Fruit fly (Drosophila melanogaster): ENCODE results near the gene CG9948.

CG9948 gene

dm6 chr3L:6980553-6980952 is 24.8 kb downstream of the CG9948 start:
- TF ChIP-seq CG6808 (GFP tag; optimal IDR thresholded peaks at IDR 0.05) (no peak), CG16779 (tag; optimal IDR thresholded peaks at IDR 0.05) (no peak), Ets21C (GFP tag; optimal IDR thresholded peaks at IDR 0.05) (no peak), dsx (GFP tag; optimal IDR thresholded peaks at IDR 0.05; ENCODE audit: poor library complexity, severe bottlenecking) (no peak), Lpt (GFP tag; optimal IDR thresholded peaks at IDR 0.05) (no peak), CG32006 (GFP tag; optimal IDR thresholded peaks at IDR 0.05) (no peak), CG11762 (GFP tag; optimal IDR thresholded peaks at IDR 0.05; ENCODE audit: insufficient read depth) (no peak)

dm6 chr3L:6981109-6981741 is 25.4 kb downstream of the CG9948 start:
- TF ChIP-seq CG34406 (GFP tag; optimal IDR thresholded peaks at IDR 0.05) (no peak), CG1621 (tag; optimal IDR thresholded peaks at IDR 0.05) (no peak), lz (GFP tag; optimal IDR thresholded peaks at IDR 0.05) (no peak), fd85E (GFP tag; optimal IDR thresholded peaks at IDR 0.05) (no peak), esn (GFP tag; optimal IDR thresholded peaks at IDR 0.05) (no peak), dsx (GFP tag; optimal IDR thresholded peaks at IDR 0.05; ENCODE audit: poor library complexity, severe bottlenecking) (no peak), Hr4 (GFP tag; optimal IDR thresholded peaks at IDR 0.05) (no peak), CG10631 (GFP tag; optimal IDR thresholded peaks at IDR 0.05) (no peak), eg (GFP tag; IDR thresholded peaks at IDR 0.05) (no peak), pdm3 (GFP tag; optimal IDR thresholded peaks at IDR 0.05) (no peak), CG7368 (GFP tag; optimal IDR thresholded peaks at IDR 0.05) (no peak), acj6 (GFP tag; optimal IDR thresholded peaks at IDR 0.05) (no peak), dac (GFP tag; optimal IDR thresholded peaks at IDR 0.05) (no peak), topi (GFP tag; optimal IDR thresholded peaks at IDR 0.05) (no peak), Eip75B (GFP tag; optimal IDR thresholded peaks at IDR 0.05) (no peak), cyc (GFP tag; optimal IDR thresholded peaks at IDR 0.05) (no peak), CG31627 (GFP tag; optimal IDR thresholded peaks at IDR 0.05) (no peak)

- TF ChIP-seq Hr4 (GFP tag; optimal IDR thresholded peaks at IDR 0.05) (no peak), CG32006 (GFP tag; optimal IDR thresholded peaks at IDR 0.05) (peak; percentile 27), CG15336 (GFP tag; IDR thresholded peaks at IDR 0.05) (peak; percentile 22; the same call in 1 of the 2 replicates), CG10669 (GFP tag; optimal IDR thresholded peaks at IDR 0.05) (no peak), CG10631 (GFP tag; optimal IDR thresholded peaks at IDR 0.05) (no peak), achi (GFP tag; optimal IDR thresholded peaks at IDR 0.05) (peak; percentile 23), svp (GFP tag) (peak; percentile 28), CG9139 (GFP tag; optimal IDR thresholded peaks at IDR 0.05) (no peak), Eip78C (GFP tag) (peak; percentile 30)
These were observed 26.0 kb downstream of the CG9948 start for dm6 chr3L:6981823-6982222.

- TF ChIP-seq lz (GFP tag; optimal IDR thresholded peaks at IDR 0.05): no peak
- TF ChIP-seq OdsH (GFP tag; optimal IDR thresholded peaks at IDR 0.05): no peak
- TF ChIP-seq Lpt (GFP tag; optimal IDR thresholded peaks at IDR 0.05): no peak
- no peak for TF ChIP-seq dac (GFP tag; optimal IDR thresholded peaks at IDR 0.05)
- no peak for TF ChIP-seq Blimp-1 (GFP tag; optimal IDR thresholded peaks at IDR 0.05)
- no peak for TF ChIP-seq CG16779 (tag; optimal IDR thresholded peaks at IDR 0.05)
- TF ChIP-seq CG3919 (GFP tag; optimal IDR thresholded peaks at IDR 0.05): no peak
These were observed 28.7 kb downstream of the CG9948 start, which contains the start of the genes CG32388 and CG43439 for dm6 chr3L:6984486-6984885. TSS of gene CG32388 (minus strand) at chr3L:6984586. TSS of gene CG43439 (minus strand) at chr3L:6984586.

- peak; percentile 70 for TF ChIP-seq CG10669 (GFP tag; optimal IDR thresholded peaks at IDR 0.05)
- no peak for TF ChIP-seq Hr38 (GFP tag; optimal IDR thresholded peaks at IDR 0.05)
- TF ChIP-seq fkh (GFP tag; optimal IDR thresholded peaks at IDR 0.05): peak; percentile 83
- TF ChIP-seq topi (GFP tag; optimal IDR thresholded peaks at IDR 0.05): peak; percentile 74
- peak; percentile 70 for TF ChIP-seq acj6 (GFP tag; optimal IDR thresholded peaks at IDR 0.05)
- peak; percentile 76 for TF ChIP-seq CG16779 (tag; optimal IDR thresholded peaks at IDR 0.05)
- TF ChIP-seq Hr39 (GFP tag; optimal IDR thresholded peaks at IDR 0.05): peak; percentile 44
- TF ChIP-seq salr (GFP tag; optimal IDR thresholded peaks at IDR 0.05): peak in 1 of 2 experiments; percentile 86
- TF ChIP-seq lz (GFP tag; optimal IDR thresholded peaks at IDR 0.05): peak; percentile 69
- TF ChIP-seq Smox (GFP tag; optimal IDR thresholded peaks at IDR 0.05): peak; percentile 48
- TF ChIP-seq CG31627 (GFP tag; optimal IDR thresholded peaks at IDR 0.05): peak; percentile 46
- TF ChIP-seq CG6276 (GFP tag; optimal IDR thresholded peaks at IDR 0.05): peak; percentile 89
- TF ChIP-seq Sox102F (GFP tag; optimal IDR thresholded peaks at IDR 0.05): peak; percentile 44
- peak; percentile 71; the same call in 1 of the 2 replicates for TF ChIP-seq Gug (GFP tag; IDR thresholded peaks at IDR 0.05)
- peak; percentile 56 for TF ChIP-seq pdm3 (GFP tag; optimal IDR thresholded peaks at IDR 0.05)
- TF ChIP-seq Ets96B (tag; optimal IDR thresholded peaks at IDR 0.05): peak; percentile 81
- TF ChIP-seq Eip78C (GFP tag): peak; percentile 95
- peak; percentile 72 for TF ChIP-seq OdsH (GFP tag; optimal IDR thresholded peaks at IDR 0.05)
These were observed 33.3 kb downstream of the CG9948 start for dm6 chr3L:6988942-6989569.

Measured in whole organism, prepupa.